Worm (Caenorhabditis elegans): ENCODE data around the gene B0280.17.

- no peak for TF ChIP-seq ztf-11 (tag; optimal IDR thresholded peaks at IDR 0.05)
- TF ChIP-seq nhr-77 (tag; optimal IDR thresholded peaks at IDR 0.05): no peak
- TF ChIP-seq snpc-4 (tag; optimal IDR thresholded peaks at IDR 0.05): no peak
- peak; percentile 12 for TF ChIP-seq dve-1 (tag; optimal IDR thresholded peaks at IDR 0.05; ENCODE audit: insufficient read depth)
- peak; percentile 29 for TF ChIP-seq nhr-6 (tag; optimal IDR thresholded peaks at IDR 0.05)
- TF ChIP-seq pha-4 (GFP tag; IDR thresholded peaks at IDR 0.05): no peak
- TF ChIP-seq pha-4 (tag; optimal IDR thresholded peaks at IDR 0.05): no peak
- TF ChIP-seq ama-1 (optimal IDR thresholded peaks at IDR 0.05): peak; percentile 2
- TF ChIP-seq ceh-62 (tag; optimal IDR thresholded peaks at IDR 0.05): no peak
- peak; percentile 69 for TF ChIP-seq nhr-28 (tag; optimal IDR thresholded peaks at IDR 0.05)
- TF ChIP-seq T20F7.1 (GFP tag; optimal IDR thresholded peaks at IDR 0.05): peak; percentile 19
- TF ChIP-seq fkh-10 (GFP tag; optimal IDR thresholded peaks at IDR 0.05): peak; percentile 21
These were observed 31.0 kb upstream of the B0280.17 start for ce11 chrIII:7166664-7167567.
